Worm (Caenorhabditis elegans) whole organism, L1 larva: ENCODE measurements around the gene ZK666.11.

Experiments
- C04F5.9 ChIP-seq: sonication (generic microtip); optimal IDR thresholded peaks from 2 replicates; lab custom pipeline; 2016; ENCODE audit warnings: missing genetic modification characterization, missing compliant biosample characterization
- C16A3.4 ChIP-seq: fragments of 150-350 bp; optimal IDR thresholded peaks from 2 replicates; lab custom pipeline; 2014; ENCODE audit warnings: missing biosample characterization, missing genetic modification characterization
- C34B4.2 ChIP-seq: sonication (generic microtip); optimal IDR thresholded peaks from 2 replicates; lab custom pipeline; 2017; ENCODE audit warnings: mild to moderate bottlenecking, missing genetic modification characterization, missing compliant biosample characterization
- aha-1 ChIP-seq: fragments of 150-350 bp; optimal IDR thresholded peaks from 2 replicates; lab custom pipeline; 2014; ENCODE audit warnings: missing biosample characterization, missing genetic modification characterization
- ama-1 ChIP-seq: fragments of 150-350 bp; optimal IDR thresholded peaks from 2 replicates; lab custom pipeline; 2014
- blmp-1 ChIP-seq: fragments of 150-350 bp; optimal IDR thresholded peaks from 2 replicates; lab custom pipeline; 2014; ENCODE audit warnings: missing biosample characterization, missing genetic modification characterization
- ceh-63 ChIP-seq: fragments of 200-800 bp; sonication (Bioruptor generic); optimal IDR thresholded peaks from 2 replicates; lab custom pipeline; 2018; ENCODE audit warnings: mild to moderate bottlenecking, missing genetic modification characterization, missing compliant biosample characterization
- ceh-8 ChIP-seq: fragments of 200-800 bp; sonication (Bioruptor generic); optimal IDR thresholded peaks from 2 replicates; lab custom pipeline; 2018; ENCODE audit warnings: mild to moderate bottlenecking, missing genetic modification characterization, moderate library complexity, missing compliant biosample characterization
- efl-1 ChIP-seq, 4 experiments: fragments of 150-350 bp; optimal IDR thresholded peaks in 3 of 4; peaks in 1 of 4; 1 replicate in 1 of 4; 2 replicates in 3 of 4; lab custom pipeline; 2014; ENCODE audit warnings: missing biosample characterization in 2 of 4, missing genetic modification characterization in 2 of 4, missing genetic modification reagents in 2 of 4
- egl-27 ChIP-seq, 2 experiments: fragments of 150-350 bp in 1 of 2; sonication (generic microtip); optimal IDR thresholded peaks; 3 replicates each; lab custom pipeline; 2017 to 2018; ENCODE audit warnings: missing biosample characterization in 2 of 2, missing genetic modification characterization in 2 of 2, missing genetic modification reagents in 2 of 2
- elt-3 ChIP-seq, 6 experiments: fragments of 150-350 bp in 1 of 6; sonication (generic microtip); optimal IDR thresholded peaks; 2 replicates each; lab custom pipeline; 2017 to 2018; ENCODE audit warnings: missing biosample characterization in 6 of 6, missing genetic modification characterization in 6 of 6, inconsistent platforms in 1 of 6
- fkh-4 ChIP-seq: sonication (generic microtip); optimal IDR thresholded peaks from 2 replicates; lab custom pipeline; 2016; ENCODE audit warnings: missing compliant biosample characterization, missing genetic modification characterization, borderline replicate concordance
- hlh-4 ChIP-seq: sonication (generic microtip); optimal IDR thresholded peaks from 2 replicates; lab custom pipeline; 2016; ENCODE audit warnings: mild to moderate bottlenecking, missing genetic modification characterization, missing compliant biosample characterization
- isw-1 ChIP-seq: fragments of 200-800 bp; sonication (Bioruptor generic); IDR thresholded peaks from 2 replicates; pipeline ENCODE4 v1.3.6; 2022; ENCODE audit warnings: missing genetic modification characterization, missing compliant biosample characterization
- jun-1 ChIP-seq: fragments of 150-350 bp; optimal IDR thresholded peaks from 2 replicates; lab custom pipeline; 2014; ENCODE audit warnings: missing biosample characterization, missing genetic modification reagents, missing genetic modification characterization
- lin-13 ChIP-seq: fragments of 150-350 bp; optimal IDR thresholded peaks from 2 replicates; lab custom pipeline; 2014; ENCODE audit warnings: missing biosample characterization, missing genetic modification reagents, missing genetic modification characterization
- lin-14 ChIP-seq: fragments of 200-800 bp; sonication (Bioruptor generic); optimal IDR thresholded peaks from 2 replicates; lab custom pipeline; 2018; ENCODE audit warnings: mild to moderate bottlenecking, missing genetic modification characterization, moderate library complexity, missing compliant biosample characterization
- lin-35 ChIP-seq, 2 experiments: fragments of 150-350 bp; optimal IDR thresholded peaks; 2 replicates each; lab custom pipeline; 2014; ENCODE audit warnings: missing biosample characterization in 2 of 2, missing genetic modification characterization in 2 of 2, missing genetic modification reagents in 2 of 2
- lin-39 ChIP-seq: fragments of 150-350 bp; optimal IDR thresholded peaks from 2 replicates; lab custom pipeline; 2014; ENCODE audit warnings: missing biosample characterization, missing genetic modification reagents, missing genetic modification characterization
- mep-1 ChIP-seq: fragments of 150-350 bp; optimal IDR thresholded peaks from 2 replicates; lab custom pipeline; 2014; ENCODE audit warnings: missing biosample characterization, missing genetic modification characterization
- nhr-11 ChIP-seq: fragments of 150-350 bp; optimal IDR thresholded peaks from 2 replicates; lab custom pipeline; 2014; ENCODE audit warnings: missing biosample characterization, missing genetic modification characterization
- nhr-20 ChIP-seq: sonication (generic microtip); optimal IDR thresholded peaks from 2 replicates; lab custom pipeline; 2016; ENCODE audit warnings: mild to moderate bottlenecking, missing genetic modification characterization, missing compliant biosample characterization
- nhr-237 ChIP-seq: fragments of 150-350 bp; optimal IDR thresholded peaks from 2 replicates; lab custom pipeline; 2014; ENCODE audit warnings: missing biosample characterization, missing genetic modification characterization
- nhr-47 ChIP-seq: sonication (generic microtip); optimal IDR thresholded peaks from 2 replicates; lab custom pipeline; 2016; ENCODE audit warnings: mild to moderate bottlenecking, missing genetic modification characterization, moderate library complexity, missing compliant biosample characterization
- nhr-71 ChIP-seq: sonication (generic microtip); optimal IDR thresholded peaks from 2 replicates; lab custom pipeline; 2016; ENCODE audit warnings: mild to moderate bottlenecking, missing genetic modification characterization, moderate library complexity, missing compliant biosample characterization
- nhr-76 ChIP-seq: sonication (generic microtip); optimal IDR thresholded peaks from 2 replicates; lab custom pipeline; 2017; ENCODE audit warnings: missing biosample characterization, missing genetic modification characterization
- nhr-85 ChIP-seq: sonication (generic microtip); peaks from one replicate; lab custom pipeline; 2016; ENCODE audit warnings: missing genetic modification characterization, inconsistent platforms, missing compliant biosample characterization
- nhr-90 ChIP-seq: sonication (generic microtip); optimal IDR thresholded peaks from 2 replicates; lab custom pipeline; 2016; ENCODE audit warnings: mild to moderate bottlenecking, missing genetic modification characterization, missing compliant biosample characterization; ENCODE audit not compliant: poor library complexity
- pax-3 ChIP-seq: fragments of 200-800 bp; sonication (Bioruptor generic); optimal IDR thresholded peaks from 2 replicates; lab custom pipeline; 2018; ENCODE audit warnings: mild to moderate bottlenecking, missing genetic modification characterization, moderate library complexity, missing compliant biosample characterization
- pqm-1 ChIP-seq: sonication (generic microtip); optimal IDR thresholded peaks from 3 replicates; lab custom pipeline; 2017; ENCODE audit warnings: missing biosample characterization, missing genetic modification characterization
- rnt-1 ChIP-seq: sonication (generic microtip); optimal IDR thresholded peaks from 2 replicates; lab custom pipeline; 2016; ENCODE audit warnings: mild to moderate bottlenecking, missing genetic modification characterization, moderate library complexity, missing compliant biosample characterization
- skn-1 ChIP-seq: fragments of 150-350 bp; optimal IDR thresholded peaks from 2 replicates; lab custom pipeline; 2014; ENCODE audit warnings: missing biosample characterization, missing genetic modification characterization
- snpc-4 ChIP-seq: fragments of 150-350 bp; optimal IDR thresholded peaks from 2 replicates; lab custom pipeline; 2014; ENCODE audit warnings: missing biosample characterization, missing genetic modification characterization
- snu-23 ChIP-seq: sonication (generic microtip); optimal IDR thresholded peaks from 2 replicates; lab custom pipeline; 2016; ENCODE audit warnings: missing genetic modification characterization, missing compliant biosample characterization
- sox-4 ChIP-seq: sonication (generic microtip); optimal IDR thresholded peaks from 2 replicates; lab custom pipeline; 2016; ENCODE audit warnings: missing genetic modification characterization, missing compliant biosample characterization
- sptf-1 ChIP-seq: fragments of 150-350 bp; optimal IDR thresholded peaks from 2 replicates; lab custom pipeline; 2014; ENCODE audit warnings: missing biosample characterization, missing genetic modification characterization
- sup-37 ChIP-seq: fragments of 200-800 bp; sonication (Bioruptor generic); optimal IDR thresholded peaks from 2 replicates; lab custom pipeline; 2018; ENCODE audit warnings: mild to moderate bottlenecking, missing genetic modification characterization, missing compliant biosample characterization
- unc-130 ChIP-seq: fragments of 150-350 bp; optimal IDR thresholded peaks from 2 replicates; lab custom pipeline; 2017; ENCODE audit warnings: missing biosample characterization, missing genetic modification characterization, inconsistent platforms
- unc-30 ChIP-seq: sonication (generic microtip); optimal IDR thresholded peaks from 2 replicates; lab custom pipeline; 2017; ENCODE audit warnings: missing biosample characterization, missing genetic modification characterization
- unc-62 ChIP-seq: fragments of 150-350 bp; optimal IDR thresholded peaks from 2 replicates; lab custom pipeline; 2014; ENCODE audit warnings: missing biosample characterization, missing genetic modification reagents, missing genetic modification characterization
- unc-86 ChIP-seq: sonication (generic microtip); optimal IDR thresholded peaks from 2 replicates; lab custom pipeline; 2016; ENCODE audit warnings: missing genetic modification characterization, missing compliant biosample characterization
- unc-98 ChIP-seq: fragments of 200-800 bp; sonication (Bioruptor generic); IDR thresholded peaks from 2 replicates; pipeline ENCODE4 v1.3.6; 2022; ENCODE audit warnings: missing genetic modification characterization, missing compliant biosample characterization
- vab-15 ChIP-seq: sonication (generic microtip); optimal IDR thresholded peaks from 2 replicates; lab custom pipeline; 2017; ENCODE audit warnings: missing genotype, mild to moderate bottlenecking, missing genetic modification characterization, missing compliant biosample characterization
- ztf-11 ChIP-seq, 2 experiments: sonication (generic microtip); optimal IDR thresholded peaks; 2 replicates each; lab custom pipeline; 2016 to 2017; ENCODE audit warnings: missing genetic modification characterization in 2 of 2, missing biosample characterization in 1 of 2, missing compliant biosample characterization in 1 of 2

The ZK666.11 gene

DNA sequence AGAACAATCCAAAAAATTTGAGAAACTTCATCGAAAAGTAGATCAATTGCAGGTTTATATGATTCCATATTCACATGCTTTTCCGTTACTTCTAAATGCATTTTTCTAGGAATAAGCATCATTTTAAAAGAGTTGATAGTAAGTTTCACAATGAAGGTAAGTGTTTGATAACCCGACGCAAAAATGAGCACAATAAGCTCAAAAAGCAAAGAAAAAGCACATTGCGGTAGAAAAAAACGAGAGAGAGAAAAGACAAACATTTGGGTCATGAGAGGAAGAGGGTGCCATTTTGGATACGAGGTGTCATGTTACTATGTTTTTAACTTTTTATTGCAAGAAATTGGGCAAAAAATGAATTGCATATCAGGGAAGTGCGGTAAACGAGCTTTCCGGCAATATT, 42.1 kb downstream of the ZK666.11 start, which contains the start of gene F59B10.6:
Gene F59B10.6 (minus strand): TSS at position 101 of the 400 bp plus-strand sequence.
- no peak for TF ChIP-seq nhr-71
- TF ChIP-seq nhr-76 = no peak
- TF ChIP-seq unc-98 (GFP tag; lab: Robert Waterston, UW) = no peak
- TF ChIP-seq fkh-4 = no peak
- TF ChIP-seq aha-1 (tag; lab: Kevin White, UChicago) = no peak
- TF ChIP-seq vab-15 = no peak
- TF ChIP-seq egl-27 (tag; optimal IDR thresholded peaks at IDR 0.05; lab: Kevin White, UChicago) = no peak

DNA sequence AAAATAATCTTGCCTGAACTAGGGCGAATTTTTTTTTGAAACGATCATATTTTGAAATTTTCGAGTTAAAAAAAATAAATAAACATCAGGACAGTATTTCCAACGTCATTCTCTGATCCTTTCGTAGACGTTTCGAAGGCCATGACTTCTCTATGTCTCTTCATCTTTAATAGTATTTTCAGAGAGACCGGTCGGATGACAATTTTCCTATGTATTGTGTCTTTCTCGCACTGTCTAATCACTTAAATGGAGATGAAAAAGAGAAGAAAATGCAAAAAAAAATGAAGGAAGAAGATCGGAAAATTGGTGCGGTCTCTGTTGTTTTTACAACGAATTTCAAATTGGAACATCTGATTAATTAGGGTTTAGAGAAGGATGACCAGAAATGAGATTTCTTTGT, 42.8 kb downstream of the ZK666.11 start:
- no peak for TF ChIP-seq snpc-4 (tag; lab: Kevin White, UChicago)
- TF ChIP-seq elt-3 (tag; optimal IDR thresholded peaks at IDR 0.05; lab: Kevin White, UChicago) = peak in 3 of 6 experiments; percentile 18 to 49 (median 36)
- no peak for TF ChIP-seq unc-30
- no peak for TF ChIP-seq C34B4.2 (tag; lab: Kevin White, UChicago)
- no peak for TF ChIP-seq unc-86 (tag; lab: Kevin White, UChicago)
- TF ChIP-seq pqm-1 (tag; lab: Kevin White, UChicago) = no peak
- peak; percentile 6 for TF ChIP-seq skn-1 (tag; lab: Kevin White, UChicago)
- TF ChIP-seq nhr-20 = peak; percentile 51
- peak; percentile 87 for TF ChIP-seq nhr-85 (tag; lab: Kevin White, UChicago)
- no peak for TF ChIP-seq C16A3.4 (tag; lab: Kevin White, UChicago)
- no peak for TF ChIP-seq lin-39 (tag; lab: Kevin White, UChicago)
- TF ChIP-seq ama-1 = no peak
- no peak for TF ChIP-seq unc-130 (tag; lab: Kevin White, UChicago)
- TF ChIP-seq nhr-237 = no peak
- TF ChIP-seq blmp-1 (tag; lab: Kevin White, UChicago) = peak; percentile 60
- no peak for TF ChIP-seq ztf-11 (tag; optimal IDR thresholded peaks at IDR 0.05; lab: Kevin White, UChicago)
- peak; percentile 3 for TF ChIP-seq nhr-90
- no peak for TF ChIP-seq ceh-63 (GFP tag; lab: Kevin White, UChicago)
- peak; percentile 61 for TF ChIP-seq snu-23 (GFP tag; lab: Kevin White, UChicago)
- no peak for TF ChIP-seq unc-62 (GFP tag; lab: Kevin White, UChicago)
- no peak for TF ChIP-seq aha-1 (tag; lab: Kevin White, UChicago)
- no peak for TF ChIP-seq isw-1
- TF ChIP-seq lin-35 (GFP tag; optimal IDR thresholded peaks at IDR 0.05; lab: Kevin White, UChicago) = peak in 1 of 2 experiments; percentile 21
- peak in 1 of 2 experiments; percentile 10 for TF ChIP-seq efl-1 (optimal IDR thresholded peaks at IDR 0.05; lab: Kevin White, UChicago)
- TF ChIP-seq efl-1 (GFP tag; optimal IDR thresholded peaks at IDR 0.05 in 1 of 2; lab: Kevin White, UChicago) = peak in 1 of 2 experiments; percentile 88
- no peak for TF ChIP-seq nhr-11 (tag; lab: Kevin White, UChicago)
- peak; percentile 43 for TF ChIP-seq mep-1 (tag; lab: Kevin White, UChicago)
- peak; percentile 76 for TF ChIP-seq lin-14 (GFP tag; lab: Kevin White, UChicago)
- no peak for TF ChIP-seq sox-4 (tag; lab: Kevin White, UChicago)

DNA sequence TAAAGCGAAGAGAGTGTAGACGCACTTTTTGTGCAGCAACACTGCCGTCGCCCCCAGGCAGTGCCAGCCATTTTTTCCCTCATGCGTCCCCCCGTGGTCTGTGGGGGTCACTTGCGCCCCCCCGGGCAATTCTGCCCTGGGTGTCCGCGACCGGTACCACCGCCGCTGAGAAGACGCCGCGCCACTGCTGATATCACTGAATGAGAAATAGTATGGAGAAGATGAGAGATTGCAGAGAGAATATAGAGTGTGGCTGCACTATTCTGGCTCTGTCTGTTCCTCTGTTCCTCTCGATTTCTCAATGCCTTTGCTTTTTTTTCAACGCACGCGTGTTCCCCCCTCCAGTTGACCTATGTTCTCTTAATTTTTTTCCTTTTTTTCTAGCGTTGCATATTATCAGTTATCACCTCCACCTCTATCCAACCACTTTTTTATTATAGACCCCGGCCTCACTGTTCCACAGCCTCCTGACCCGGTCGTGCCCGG, 45.4 kb downstream of the ZK666.11 start, which contains the start of gene mab-10:
Gene mab-10 (plus strand): TSS at position 436 of the 486 bp plus-strand sequence.
- peak; percentile 0 for TF ChIP-seq rnt-1 (tag; lab: Kevin White, UChicago)
- TF ChIP-seq skn-1 (tag; lab: Kevin White, UChicago) = no peak
- peak; percentile 57 for TF ChIP-seq lin-14 (GFP tag; lab: Kevin White, UChicago)
- TF ChIP-seq hlh-4 (tag; lab: Kevin White, UChicago) = no peak
- TF ChIP-seq nhr-71 = no peak

ce11 chrII:10529218-10529751, 47.0 kb downstream of the ZK666.11 start:
- TF ChIP-seq ztf-11 (tag; optimal IDR thresholded peaks at IDR 0.05; lab: Kevin White, UChicago) = no peak
- TF ChIP-seq nhr-47 (tag; lab: Kevin White, UChicago) = no peak
- TF ChIP-seq sup-37 = no peak
- no peak for TF ChIP-seq ceh-8 (GFP tag; lab: Kevin White, UChicago)
- TF ChIP-seq jun-1 (tag; lab: Kevin White, UChicago) = no peak
- TF ChIP-seq lin-14 (GFP tag; lab: Kevin White, UChicago) = peak; percentile 12
- no peak for TF ChIP-seq egl-27 (tag; optimal IDR thresholded peaks at IDR 0.05; lab: Kevin White, UChicago)
- no peak for TF ChIP-seq isw-1
- no peak for TF ChIP-seq C04F5.9 (tag; lab: Kevin White, UChicago)
- no peak for TF ChIP-seq rnt-1 (tag; lab: Kevin White, UChicago)
- no peak for TF ChIP-seq sptf-1 (tag; lab: Kevin White, UChicago)
- peak; percentile 31 for TF ChIP-seq blmp-1 (tag; lab: Kevin White, UChicago)
- TF ChIP-seq pqm-1 (tag; lab: Kevin White, UChicago) = no peak
- TF ChIP-seq pax-3 (tag; lab: Kevin White, UChicago) = no peak
- no peak for TF ChIP-seq C34B4.2 (tag; lab: Kevin White, UChicago)
- TF ChIP-seq lin-13 (GFP tag; lab: Kevin White, UChicago) = no peak
- no peak for TF ChIP-seq nhr-76
- no peak for TF ChIP-seq mep-1 (tag; lab: Kevin White, UChicago)
- TF ChIP-seq, all 84 proteins: peak for 2
